Fruit fly (Drosophila melanogaster) whole organism, wandering third instar larva: ENCODE results near the gene Atg5.

Source experiments
- Abd-B ChIP-seq: fragments of >200 bp; optimal IDR thresholded peaks from 2 replicates; lab custom pipeline; 2017; ENCODE audit warnings: missing biosample characterization, missing genetic modification characterization
- CG9705 ChIP-seq: fragments of 200-800 bp; sonication (Bioruptor generic); optimal IDR thresholded peaks from 2 replicates; lab custom pipeline; 2018; ENCODE audit warnings: missing biosample characterization, mild to moderate bottlenecking, missing genetic modification characterization
- CrebA ChIP-seq: fragments of 200-800 bp; sonication (Bioruptor generic); optimal IDR thresholded peaks from 2 replicates; lab custom pipeline; 2016; ENCODE audit warnings: missing biosample characterization, mild to moderate bottlenecking, missing genetic modification characterization, borderline replicate concordance
- Jra ChIP-seq: sonication (Bioruptor generic); optimal IDR thresholded peaks from 2 replicates; lab custom pipeline; 2016; ENCODE audit warnings: missing biosample characterization, missing genetic modification characterization
- br ChIP-seq: fragments of 200-800 bp; sonication (Bioruptor generic); optimal IDR thresholded peaks from 2 replicates; lab custom pipeline; 2016; ENCODE audit warnings: missing biosample characterization, missing genetic modification characterization
- h ChIP-seq: fragments of 200-800 bp; sonication (Bioruptor generic); optimal IDR thresholded peaks from 3 replicates; lab custom pipeline; 2016; ENCODE audit warnings: missing biosample characterization, mild to moderate bottlenecking, missing genetic modification characterization
- jim ChIP-seq: fragments of 175-275, 200-325 bp; sonication (Bioruptor generic); optimal IDR thresholded peaks from 2 replicates; lab custom pipeline; 2016; ENCODE audit warnings: missing biosample characterization, mild to moderate bottlenecking, missing genetic modification characterization
- pan ChIP-seq: fragments of >200 bp; optimal IDR thresholded peaks from 2 replicates; lab custom pipeline; 2017
- psq ChIP-seq: fragments of 200-800 bp; sonication (Bioruptor generic); optimal IDR thresholded peaks from 3 replicates; lab custom pipeline; 2017; ENCODE audit warnings: missing biosample characterization, mild to moderate bottlenecking, missing genetic modification characterization, moderate library complexity
- rgr ChIP-seq: fragments of 200-800 bp; sonication (Bioruptor generic); optimal IDR thresholded peaks from 3 replicates; lab custom pipeline; 2016; ENCODE audit warnings: missing biosample characterization, mild to moderate bottlenecking, missing genetic modification characterization
- sage ChIP-seq: fragments of 200-800 bp; sonication (Bioruptor generic); optimal IDR thresholded peaks from 2 replicates; lab custom pipeline; 2016; ENCODE audit warnings: missing biosample characterization, mild to moderate bottlenecking, missing genetic modification characterization

DNA sequence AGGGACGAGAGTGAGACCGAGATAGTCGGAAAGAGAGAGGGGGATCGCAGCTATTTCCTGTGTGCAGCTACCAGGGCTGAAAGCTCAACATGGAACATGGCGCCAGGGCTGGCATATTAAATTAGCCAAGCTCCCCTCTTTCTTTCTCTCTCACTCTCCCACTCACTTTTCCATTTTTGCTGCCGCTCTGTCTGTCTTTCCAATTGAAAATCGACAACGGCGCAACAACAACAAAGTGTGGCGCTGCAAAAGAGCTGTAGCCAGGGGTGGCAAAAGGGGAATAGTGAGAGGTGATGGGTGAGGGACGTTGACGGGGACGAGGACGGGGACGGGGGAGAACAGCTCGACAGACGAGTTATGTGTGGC is 23.2 kb downstream of the Atg5 start:
- TF ChIP-seq h (no peak), br (peak; percentile 26), jim (no peak), CG9705 (GFP tag; lab: Kevin White, UChicago) (no peak), rgr (GFP tag; lab: Kevin White, UChicago) (peak; percentile 27), CrebA (GFP tag; lab: Kevin White, UChicago) (no peak), Jra (GFP tag; lab: Kevin White, UChicago) (no peak), psq (no peak), pan (lab: Kevin White, UChicago) (no peak), Abd-B (GFP tag; lab: Kevin White, UChicago) (no peak), sage (GFP tag; lab: Kevin White, UChicago) (no peak)
